Fruit fly (Drosophila melanogaster) whole organism, adult: ENCODE measurements around the gene Polr2A.
"Not testable (repeated sequence)": the region's sequence is repeated elsewhere in the genome, so short reads cannot be mapped to it uniquely, and the experiment has no call there.

Experiments used
- CG11617 ChIP-seq: fragments of 200-800 bp; sonication (Bioruptor generic); optimal IDR thresholded peaks from 2 replicates; lab custom pipeline; 2017; ENCODE audit warnings: mild to moderate bottlenecking, missing biosample characterization, missing genetic modification reagents, missing genetic modification characterization
- CG12768 ChIP-seq: fragments of 200-800 bp; sonication (Bioruptor generic); optimal IDR thresholded peaks from 2 replicates; lab custom pipeline; 2017; ENCODE audit warnings: missing biosample characterization, missing genetic modification characterization, mild to moderate bottlenecking, moderate library complexity, missing genetic modification reagents
- CG14711 ChIP-seq: fragments of 200-800 bp; sonication (Bioruptor generic); optimal IDR thresholded peaks from 2 replicates; lab custom pipeline; 2018; ENCODE audit warnings: missing biosample characterization, mild to moderate bottlenecking, missing genetic modification characterization, moderate library complexity
- CG1620 ChIP-seq: fragments of 200-800 bp; sonication (Bioruptor generic); optimal IDR thresholded peaks from 2 replicates; lab custom pipeline; 2016; ENCODE audit warnings: missing biosample characterization, missing genetic modification characterization
- CG33017 ChIP-seq: fragments of 200-800 bp; sonication (Bioruptor generic); optimal IDR thresholded peaks from 2 replicates; lab custom pipeline; 2018; ENCODE audit warnings: missing biosample characterization, mild to moderate bottlenecking, missing genetic modification characterization, moderate library complexity
- CG5204 ChIP-seq: fragments of 200-800 bp; sonication (Bioruptor generic); optimal IDR thresholded peaks from 2 replicates; lab custom pipeline; 2016; ENCODE audit warnings: missing biosample characterization, missing genetic modification characterization
- CG7045 ChIP-seq: fragments of 200-800 bp; sonication (Bioruptor generic); optimal IDR thresholded peaks from 2 replicates; lab custom pipeline; 2017; ENCODE audit warnings: missing biosample characterization, mild to moderate bottlenecking, missing genetic modification characterization
- CG7101 ChIP-seq: fragments of 200-800 bp; sonication (Bioruptor generic); optimal IDR thresholded peaks from 2 replicates; lab custom pipeline; 2018; ENCODE audit warnings: missing biosample characterization, mild to moderate bottlenecking, missing genetic modification characterization, moderate library complexity
- Clk ChIP-seq: fragments of 200-800 bp; sonication (Bioruptor generic); optimal IDR thresholded peaks from 2 replicates; lab custom pipeline; 2017; ENCODE audit warnings: missing biosample characterization, missing genetic modification characterization
- Crg-1 ChIP-seq: fragments of 200-800 bp; sonication (Bioruptor generic); optimal IDR thresholded peaks from 2 replicates; lab custom pipeline; 2016; ENCODE audit warnings: missing biosample characterization, missing genetic modification characterization
- Hr96 ChIP-seq: fragments of 200-800 bp; sonication (Bioruptor generic); optimal IDR thresholded peaks from 2 replicates; lab custom pipeline; 2016; ENCODE audit warnings: missing biosample characterization, missing genetic modification characterization
- Mnt ChIP-seq: fragments of 200-800 bp; sonication (Bioruptor generic); optimal IDR thresholded peaks from 2 replicates; lab custom pipeline; 2016; ENCODE audit warnings: missing biosample characterization, mild to moderate bottlenecking, missing genetic modification characterization
- bab1 ChIP-seq: fragments of 200-800 bp; sonication (Bioruptor generic); optimal IDR thresholded peaks from 3 replicates; lab custom pipeline; 2019; ENCODE audit warnings: missing biosample characterization, mild to moderate bottlenecking, missing genetic modification characterization, moderate library complexity
- cic ChIP-seq: fragments of 200-800 bp; sonication (Bioruptor generic); optimal IDR thresholded peaks from 2 replicates; lab custom pipeline; 2017; ENCODE audit warnings: missing biosample characterization, mild to moderate bottlenecking, missing genetic modification characterization, moderate library complexity
- cnc ChIP-seq, 2 experiments: fragments of >200 bp; optimal IDR thresholded peaks; 2 replicates each; lab custom pipeline; 2017
- kay ChIP-seq: fragments of 200-800 bp; sonication (Bioruptor generic); peaks from one replicate; lab custom pipeline; 2016; ENCODE audit warnings: missing biosample characterization, missing genetic modification characterization, borderline replicate concordance
- ovo ChIP-seq: fragments of 200-800 bp; sonication (Bioruptor generic); optimal IDR thresholded peaks from 2 replicates; lab custom pipeline; 2016; ENCODE audit warnings: missing biosample characterization, missing genetic modification characterization
- pad ChIP-seq: fragments of 200-800 bp; sonication (Bioruptor generic); optimal IDR thresholded peaks from 3 replicates; lab custom pipeline; 2017; ENCODE audit warnings: missing biosample characterization, missing genetic modification characterization, mild to moderate bottlenecking, moderate library complexity, missing genetic modification reagents
- tj ChIP-seq: fragments of 200-800 bp; sonication (Bioruptor generic); optimal IDR thresholded peaks from 3 replicates; lab custom pipeline; 2017; ENCODE audit warnings: missing biosample characterization, mild to moderate bottlenecking, missing genetic modification characterization, moderate library complexity
- toe ChIP-seq: fragments of 200-800 bp; sonication (Bioruptor generic); optimal IDR thresholded peaks from 2 replicates; lab custom pipeline; 2016; ENCODE audit warnings: missing biosample characterization, missing genetic modification characterization

Polr2A gene

dm6 chrX:11611056-11611644 is 41.0 kb upstream of the Polr2A start:
- TF ChIP-seq cic (GFP tag; lab: Kevin White, UChicago) = peak; percentile 31
- TF ChIP-seq CG14711 = peak; percentile 94
- TF ChIP-seq cnc (optimal IDR thresholded peaks at IDR 0.05; lab: Kevin White, UChicago) = no peak
- no peak for TF ChIP-seq CG12768 (GFP tag; lab: Kevin White, UChicago)
- TF ChIP-seq tj (GFP tag; lab: Kevin White, UChicago) = peak; percentile 86

- TF ChIP-seq kay (no peak), Hr96 (GFP tag; lab: Kevin White, UChicago) (no peak), cnc (optimal IDR thresholded peaks at IDR 0.05; lab: Kevin White, UChicago) (no peak), Crg-1 (GFP tag; lab: Kevin White, UChicago) (no peak), CG12768 (GFP tag; lab: Kevin White, UChicago) (no peak), Mnt (GFP tag; lab: Kevin White, UChicago) (no peak), toe (no peak)
Measured at dm6 chrX:11604094-11604493, 34.0 kb upstream of the Polr2A start, which contains the start of gene CG2533. Gene CG2533, minus strand, starts transcription at chrX:11604194.

- TF ChIP-seq kay (peak; percentile 56), CG7045 (GFP tag; lab: Kevin White, UChicago) (no peak), Crg-1 (GFP tag; lab: Kevin White, UChicago) (no peak), tj (GFP tag; lab: Kevin White, UChicago) (peak; percentile 41)
Measured at dm6 chrX:11601408-11601807, 31.3 kb upstream of the Polr2A start.

dm6 chrX:11600795-11601358 is 30.8 kb upstream of the Polr2A start:
- no peak for TF ChIP-seq CG7045 (GFP tag; lab: Kevin White, UChicago)
- no peak for TF ChIP-seq Clk (GFP tag; lab: Kevin White, UChicago)
- peak; percentile 98 for TF ChIP-seq tj (GFP tag; lab: Kevin White, UChicago)
- no peak for TF ChIP-seq CG11617 (GFP tag; lab: Kevin White, UChicago)
- peak; percentile 84 for TF ChIP-seq pad (GFP tag; lab: Kevin White, UChicago)
- TF ChIP-seq toe = no peak
- no peak for TF ChIP-seq cic (GFP tag; lab: Kevin White, UChicago)
- peak; percentile 31 for TF ChIP-seq bab1

dm6 chrX:11599589-11599988 is 29.5 kb upstream of the Polr2A start, which contains the start of gene rho-4:
Gene rho-4, plus strand, starts transcription at chrX:11599838.
- not testable (repeated sequence) for TF ChIP-seq CG11617 (GFP tag; lab: Kevin White, UChicago); CG5204; CG14711

- TF ChIP-seq Hr96 (GFP tag; lab: Kevin White, UChicago) (no peak), Crg-1 (GFP tag; lab: Kevin White, UChicago) (no peak), CG14711 (no peak), kay (no peak), CG1620 (no peak), CG33017 (no peak), ovo (GFP tag; lab: Kevin White, UChicago) (no peak), CG11617 (GFP tag; lab: Kevin White, UChicago) (no peak), CG7101 (tag; lab: Kevin White, UChicago) (no peak), CG7045 (GFP tag; lab: Kevin White, UChicago) (no peak)
Measured at dm6 chrX:11584075-11584474, 13.9 kb upstream of the Polr2A start, which contains the start of gene pkm. Gene pkm, minus strand, starts transcription at chrX:11584175.

- TF ChIP-seq Mnt (GFP tag; lab: Kevin White, UChicago) (peak; percentile 25), CG33017 (no peak), tj (GFP tag; lab: Kevin White, UChicago) (peak; percentile 32), bab1 (peak; percentile 63), CG5204 (no peak), CG1620 (peak; percentile 12), ovo (GFP tag; lab: Kevin White, UChicago) (peak; percentile 22), CG12768 (GFP tag; lab: Kevin White, UChicago) (no peak), Hr96 (GFP tag; lab: Kevin White, UChicago) (no peak), CG11617 (GFP tag; lab: Kevin White, UChicago) (peak; percentile 58), toe (no peak), CG7045 (GFP tag; lab: Kevin White, UChicago) (no peak), kay (no peak), cnc (optimal IDR thresholded peaks at IDR 0.05; lab: Kevin White, UChicago) (no peak), Clk (GFP tag; lab: Kevin White, UChicago) (no peak), Crg-1 (GFP tag; lab: Kevin White, UChicago) (peak; percentile 31), cic (GFP tag; lab: Kevin White, UChicago) (no peak), CG14711 (peak; percentile 45), pad (GFP tag; lab: Kevin White, UChicago) (peak; percentile 15), CG7101 (tag; lab: Kevin White, UChicago) (peak; percentile 59)
Measured at dm6 chrX:11580200-11580840, 10.2 kb upstream of the Polr2A start, which contains the start of gene nod. Gene nod, plus strand, starts transcription at chrX:11580772.
